Fruit fly (Drosophila melanogaster) whole organism, embryonic: Measurements from ENCODE around the gene CG7367.
A peak's percentile ranks its signal among the peaks of the same experiment; 100 is the strongest.

ENCODE experiments used
- CG10274 ChIP-seq: fragments of 200-800 bp; sonication (Bioruptor generic); optimal IDR thresholded peaks from 3 replicates; lab custom pipeline; 2017; ENCODE audit warnings: missing biosample characterization, mild to moderate bottlenecking, missing genetic modification characterization
- CG4328 ChIP-seq: fragments of 200-800 bp; sonication (Bioruptor generic); optimal IDR thresholded peaks from 3 replicates; lab custom pipeline; 2017; ENCODE audit warnings: missing biosample characterization, missing genetic modification reagents, missing genetic modification characterization
- Scr ChIP-seq: fragments of 200-800 bp; sonication (Bioruptor generic); IDR thresholded peaks from 2 replicates; pipeline ENCODE4 v1.3.6; 2022; ENCODE audit warnings: missing biosample characterization, missing genetic modification characterization; ENCODE audit not compliant: partially characterized antibody
- crp ChIP-seq, 2 experiments: fragments of 200-800 bp; sonication (Bioruptor generic); optimal IDR thresholded peaks; 2 replicates in 1 of 2; 3 replicates in 1 of 2; lab custom pipeline; 2017; ENCODE audit warnings: missing biosample characterization in 2 of 2, missing genetic modification characterization in 2 of 2, mild to moderate bottlenecking in 1 of 2, moderate library complexity in 1 of 2
- cwo ChIP-seq: fragments of 200-800 bp; sonication (Bioruptor generic); optimal IDR thresholded peaks from 3 replicates; lab custom pipeline; 2017; ENCODE audit warnings: missing biosample characterization, missing genetic modification characterization, mild to moderate bottlenecking, moderate library complexity, missing genetic modification reagents
- schlank ChIP-seq: fragments of 200-800 bp; sonication (Bioruptor generic); optimal IDR thresholded peaks from 2 replicates; lab custom pipeline; 2018; ENCODE audit warnings: missing biosample characterization, mild to moderate bottlenecking, missing genetic modification characterization
- sisA ChIP-seq: fragments of 200-800 bp; sonication (Bioruptor generic); IDR thresholded peaks from 2 replicates; pipeline ENCODE4 v1.3.6; 2022; ENCODE audit warnings: missing biosample characterization, missing genetic modification characterization
- tgo ChIP-seq: fragments of 200-800 bp; sonication (Bioruptor generic); IDR thresholded peaks from 3 replicates; pipeline ENCODE4 v1.3.6; 2022; ENCODE audit warnings: missing biosample characterization, missing genetic modification characterization
- ttk ChIP-seq: fragments of 200-800 bp; sonication (Bioruptor generic); IDR thresholded peaks from 2 replicates; pipeline ENCODE4 v2.1.2; 2022; ENCODE audit warnings: missing biosample characterization, missing genetic modification characterization
- unpg ChIP-seq: fragments of 200-800 bp; sonication (Bioruptor generic); optimal IDR thresholded peaks from 3 replicates; lab custom pipeline; 2018; ENCODE audit warnings: missing biosample characterization, mild to moderate bottlenecking, missing genetic modification characterization, moderate library complexity

DNA sequence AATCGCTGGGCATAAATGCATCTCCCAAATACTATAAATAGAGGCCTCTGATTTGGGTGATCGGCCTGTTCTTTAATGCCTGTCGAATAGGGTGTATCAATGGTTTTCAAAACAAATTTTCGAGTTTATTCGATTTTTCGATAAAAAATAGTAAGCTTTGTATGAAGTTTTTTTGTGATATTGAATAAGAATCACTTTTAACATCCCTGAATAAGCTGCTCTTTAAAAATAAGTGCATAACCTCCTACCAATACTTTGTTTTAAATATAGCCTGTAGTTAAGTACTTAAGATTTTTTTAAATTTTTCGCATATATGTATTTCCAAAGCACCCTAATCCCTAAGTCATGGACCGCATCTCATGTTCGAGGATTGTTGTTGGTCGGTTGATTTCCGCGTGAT lies 41.1 kb upstream of the CG7367 start:
- no peak for TF ChIP-seq Scr (GFP tag; lab: Robert Waterston, UW)
- no peak for TF ChIP-seq ttk (GFP tag; lab: Robert Waterston, UW)
- TF ChIP-seq CG10274 (GFP tag; lab: Kevin White, UChicago) = no peak
- TF ChIP-seq crp (GFP tag; optimal IDR thresholded peaks at IDR 0.05; lab: Kevin White, UChicago) = no peak
- TF ChIP-seq unpg (GFP tag; lab: Kevin White, UChicago) = peak; percentile 60
- no peak for TF ChIP-seq sisA (GFP tag; lab: Robert Waterston, UW)
- no peak for TF ChIP-seq tgo (GFP tag; lab: Robert Waterston, UW)
- no peak for TF ChIP-seq cwo
- TF ChIP-seq CG4328 (GFP tag; lab: Kevin White, UChicago) = no peak
- no peak for TF ChIP-seq schlank
